Fruit fly (Drosophila melanogaster) whole organism, embryonic: ENCODE measurements around the gene CG10333.

Experiments
- Aef1 ChIP-seq: fragments of 200-800 bp; sonication (Bioruptor generic); IDR thresholded peaks from 3 replicates; pipeline ENCODE4 v1.3.6; 2022; ENCODE audit warnings: missing biosample characterization, missing genetic modification characterization
- CG11093 ChIP-seq: fragments of 200-800 bp; sonication (Bioruptor generic); IDR thresholded peaks from 3 replicates; pipeline ENCODE4 v1.3.6; 2022; ENCODE audit warnings: missing biosample characterization, missing genetic modification characterization
- CG11695 ChIP-seq: fragments of 200-800 bp; sonication (Bioruptor generic); IDR thresholded peaks from 3 replicates; pipeline ENCODE4 v1.3.6; 2022; ENCODE audit warnings: missing biosample characterization, missing genetic modification characterization
- CG13624 ChIP-seq: fragments of 200-800 bp; sonication (Bioruptor generic); optimal IDR thresholded peaks from 2 replicates; lab custom pipeline; 2016; ENCODE audit warnings: missing biosample characterization, missing genetic modification characterization
- CG13775 ChIP-seq: fragments of 200-800 bp; sonication (Bioruptor generic); optimal IDR thresholded peaks from 3 replicates; lab custom pipeline; 2017; ENCODE audit warnings: missing biosample characterization, mild to moderate bottlenecking, missing genetic modification characterization
- CG17328 ChIP-seq: fragments of 200-800 bp; sonication (Bioruptor generic); IDR thresholded peaks from 2 replicates; pipeline ENCODE4 v1.3.6; 2022; ENCODE audit warnings: missing biosample characterization, missing genetic modification characterization
- CG18011 ChIP-seq: fragments of 200-800 bp; sonication (Bioruptor generic); optimal IDR thresholded peaks from 2 replicates; lab custom pipeline; 2017; ENCODE audit warnings: missing biosample characterization, missing genetic modification characterization, mild to moderate bottlenecking, moderate library complexity, missing genotype
- CG31365 ChIP-seq: fragments of 200-800 bp; sonication (Bioruptor generic); optimal IDR thresholded peaks from 2 replicates; lab custom pipeline; 2018; ENCODE audit warnings: missing biosample characterization, mild to moderate bottlenecking, missing genetic modification characterization
- CG32532 ChIP-seq: fragments of 200-800 bp; sonication (Bioruptor generic); IDR thresholded peaks from 2 replicates; pipeline ENCODE4 v1.3.6; 2022; ENCODE audit warnings: missing biosample characterization, missing genetic modification characterization
- CG3281 ChIP-seq: fragments of 200-800 bp; sonication (Bioruptor generic); optimal IDR thresholded peaks from 3 replicates; lab custom pipeline; 2017; ENCODE audit warnings: missing biosample characterization, mild to moderate bottlenecking, missing genetic modification characterization
- CG33213 ChIP-seq: fragments of 200-800 bp; sonication (Bioruptor generic); optimal IDR thresholded peaks from 3 replicates; lab custom pipeline; 2016; ENCODE audit warnings: missing biosample characterization, missing genetic modification characterization
- CG3407 ChIP-seq: fragments of 200-800 bp; sonication (Bioruptor generic); optimal IDR thresholded peaks from 2 replicates; lab custom pipeline; 2018; ENCODE audit warnings: missing biosample characterization, mild to moderate bottlenecking, missing genetic modification characterization
- CG43689 ChIP-seq: fragments of 200-800 bp; sonication (Bioruptor generic); IDR thresholded peaks from 2 replicates; pipeline ENCODE4 v1.3.6; 2022; ENCODE audit warnings: missing biosample characterization, missing genetic modification characterization
- CG6791 ChIP-seq: fragments of 200-800 bp; sonication (Bioruptor generic); IDR thresholded peaks from 3 replicates; pipeline ENCODE4 v1.3.6; 2022; ENCODE audit warnings: missing biosample characterization, missing genetic modification characterization; ENCODE audit not compliant: partially characterized antibody
- CG6813 ChIP-seq: fragments of 200-800 bp; sonication (Bioruptor generic); optimal IDR thresholded peaks from 2 replicates; lab custom pipeline; 2017; ENCODE audit warnings: missing biosample characterization, missing genetic modification characterization, mild to moderate bottlenecking, moderate library complexity, missing genetic modification reagents
- CG7839 ChIP-seq: fragments of 200-800 bp; sonication (Bioruptor generic); optimal IDR thresholded peaks from 3 replicates; lab custom pipeline; 2018; ENCODE audit warnings: missing biosample characterization, mild to moderate bottlenecking, missing genetic modification characterization, moderate library complexity
- CG7928 ChIP-seq: fragments of 200-800 bp; sonication (Bioruptor generic); optimal IDR thresholded peaks from 2 replicates; lab custom pipeline; 2017; ENCODE audit warnings: missing biosample characterization, mild to moderate bottlenecking, missing genetic modification characterization
- CG8290 ChIP-seq, 3 experiments: fragments of 200-800 bp; sonication (Bioruptor generic); optimal IDR thresholded peaks; 2 replicates each; lab custom pipeline; 2016 to 2019; ENCODE audit warnings: missing biosample characterization in 3 of 3, missing genetic modification characterization in 3 of 3, mild to moderate bottlenecking in 2 of 3, moderate library complexity in 1 of 3
- CG8359 ChIP-seq: fragments of 200-800 bp; sonication (Bioruptor generic); optimal IDR thresholded peaks from 2 replicates; lab custom pipeline; 2017; ENCODE audit warnings: missing biosample characterization, mild to moderate bottlenecking, missing genetic modification characterization, borderline replicate concordance
- CG9932 ChIP-seq: fragments of 200-800 bp; sonication (Bioruptor generic); IDR thresholded peaks from 2 replicates; pipeline ENCODE4 v1.3.6; 2022; ENCODE audit warnings: missing biosample characterization, missing genetic modification characterization
- Camta ChIP-seq: fragments of 200-800 bp; sonication (Bioruptor generic); optimal IDR thresholded peaks from 2 replicates; lab custom pipeline; 2016; ENCODE audit warnings: missing biosample characterization, missing genetic modification characterization
- Deaf1 ChIP-seq: fragments of 200-800 bp; optimal IDR thresholded peaks from 3 replicates; lab custom pipeline; 2019; ENCODE audit warnings: missing biosample characterization, mild to moderate bottlenecking, missing genetic modification characterization, moderate library complexity
- Dek ChIP-seq: fragments of 200-800 bp; sonication (Bioruptor generic); optimal IDR thresholded peaks from 3 replicates; lab custom pipeline; 2019; ENCODE audit warnings: missing biosample characterization, mild to moderate bottlenecking, missing genetic modification characterization, moderate library complexity
- Ets65A ChIP-seq: fragments of 200-800 bp; sonication (Bioruptor generic); peaks from one replicate; lab custom pipeline; 2016; ENCODE audit warnings: missing biosample characterization, missing genetic modification characterization
- H2.0 ChIP-seq: fragments of 200-800 bp; sonication (Bioruptor generic); IDR thresholded peaks from 2 replicates; pipeline ENCODE4 v1.3.6; 2022; ENCODE audit warnings: missing biosample characterization, missing genetic modification characterization
- Med ChIP-seq: fragments of 200-800 bp; sonication (Bioruptor generic); peaks from one replicate; lab custom pipeline; 2016; ENCODE audit warnings: missing biosample characterization, missing genetic modification characterization, mild to moderate bottlenecking, inconsistent platforms, moderate library complexity
- NfI ChIP-seq: fragments of 200-800 bp; sonication (Bioruptor generic); optimal IDR thresholded peaks from 3 replicates; lab custom pipeline; 2018; ENCODE audit warnings: missing biosample characterization, mild to moderate bottlenecking, missing genetic modification characterization, moderate library complexity
- Sry-δ ChIP-seq: fragments of 200-800 bp; sonication (Bioruptor generic); optimal IDR thresholded peaks from 2 replicates; lab custom pipeline; 2016; ENCODE audit warnings: missing biosample characterization, missing genetic modification characterization
- br ChIP-seq: fragments of >200 bp; optimal IDR thresholded peaks from 2 replicates; lab custom pipeline; 2017
- caup ChIP-seq: fragments of 200-800 bp; sonication (Bioruptor generic); optimal IDR thresholded peaks from 3 replicates; lab custom pipeline; 2017; ENCODE audit warnings: missing biosample characterization, mild to moderate bottlenecking, missing genetic modification characterization, moderate library complexity; ENCODE audit not compliant: severe bottlenecking
- crc ChIP-seq: fragments of 200-800 bp; sonication (Bioruptor generic); optimal IDR thresholded peaks from 2 replicates; lab custom pipeline; 2016; ENCODE audit warnings: missing biosample characterization, missing genetic modification characterization
- dysf ChIP-seq: fragments of 200-800 bp; sonication (Bioruptor generic); IDR thresholded peaks from 3 replicates; pipeline ENCODE4 v1.3.6; 2022; ENCODE audit warnings: missing biosample characterization, missing genetic modification characterization
- fd102C ChIP-seq: fragments of 200-800 bp; sonication (Bioruptor generic); optimal IDR thresholded peaks from 2 replicates; lab custom pipeline; 2018; ENCODE audit warnings: missing biosample characterization, mild to moderate bottlenecking, missing genetic modification characterization, moderate library complexity
- fd64A ChIP-seq: fragments of 200-800 bp; sonication (Bioruptor generic); optimal IDR thresholded peaks from 3 replicates; lab custom pipeline; 2018; ENCODE audit warnings: missing biosample characterization, mild to moderate bottlenecking, missing genetic modification characterization
- gce ChIP-seq: fragments of 200-800 bp; sonication (Bioruptor generic); IDR thresholded peaks from 3 replicates; pipeline ENCODE4 v1.3.6; 2022; ENCODE audit warnings: missing biosample characterization, missing genetic modification characterization
- grau ChIP-seq: fragments of 200-800 bp; optimal IDR thresholded peaks from 3 replicates; lab custom pipeline; 2019; ENCODE audit warnings: missing biosample characterization, mild to moderate bottlenecking, missing genetic modification characterization, moderate library complexity
- gt ChIP-seq: fragments of 200-800 bp; sonication (Bioruptor generic); IDR thresholded peaks from 2 replicates; pipeline ENCODE4 v1.3.6; 2022; ENCODE audit warnings: missing biosample characterization, missing genetic modification characterization
- hkb ChIP-seq, 2 experiments: fragments of 200-800 bp in 1 of 2; fragments of >200 bp in 1 of 2; sonication (Bioruptor generic) in 1 of 2; IDR thresholded peaks in 1 of 2; optimal IDR thresholded peaks in 1 of 2; 2 replicates each; pipeline versions ENCODE4 v1.3.6 to Lab custom; 2017 to 2022; ENCODE audit warnings: missing biosample characterization in 1 of 2, missing genetic modification characterization in 1 of 2
- hth ChIP-seq: fragments of >200 bp; optimal IDR thresholded peaks from 2 replicates; lab custom pipeline; 2017; ENCODE audit warnings: inconsistent platforms
- ken ChIP-seq: fragments of 200-800 bp; sonication (Bioruptor generic); IDR thresholded peaks from 3 replicates; pipeline ENCODE4 v1.3.6; 2022; ENCODE audit warnings: missing biosample characterization, missing genetic modification characterization
- lov ChIP-seq, 2 experiments: fragments of 200-800 bp in 1 of 2; fragments of >200 bp in 1 of 2; sonication (Bioruptor generic) in 1 of 2; IDR thresholded peaks in 1 of 2; optimal IDR thresholded peaks in 1 of 2; 2 replicates in 1 of 2; 3 replicates in 1 of 2; pipeline versions ENCODE4 v1.3.6 to Lab custom; 2017 to 2022; ENCODE audit warnings: missing biosample characterization in 1 of 2, missing genetic modification characterization in 1 of 2
- maf-S ChIP-seq: fragments of 200-800 bp; sonication (Bioruptor generic); optimal IDR thresholded peaks from 2 replicates; lab custom pipeline; 2016; ENCODE audit warnings: missing biosample characterization, missing genetic modification characterization
- nerfin-2 ChIP-seq: fragments of 200-800 bp; sonication (Bioruptor generic); IDR thresholded peaks from 2 replicates; pipeline ENCODE4 v1.3.6; 2022; ENCODE audit warnings: missing biosample characterization, missing genetic modification characterization; ENCODE audit not compliant: partially characterized antibody
- phol ChIP-seq: fragments of 200-800 bp; sonication (Bioruptor generic); optimal IDR thresholded peaks from 3 replicates; lab custom pipeline; 2018; ENCODE audit warnings: missing biosample characterization, mild to moderate bottlenecking, missing genetic modification characterization, moderate library complexity
- shn ChIP-seq: fragments of 200-800 bp; sonication (Bioruptor generic); optimal IDR thresholded peaks from 3 replicates; lab custom pipeline; 2016; ENCODE audit warnings: missing biosample characterization, missing genetic modification characterization
- so ChIP-seq: fragments of 200-800 bp; sonication (Bioruptor generic); IDR thresholded peaks from 3 replicates; pipeline ENCODE4 v1.3.6; 2022; ENCODE audit warnings: missing biosample characterization, missing genetic modification characterization
- tna ChIP-seq: fragments of 200-800 bp; sonication (Bioruptor generic); IDR thresholded peaks from 2 replicates; pipeline ENCODE4 v1.3.6; 2022; ENCODE audit warnings: missing biosample characterization, missing genetic modification characterization; ENCODE audit not compliant: partially characterized antibody
- unpg ChIP-seq: fragments of 200-800 bp; sonication (Bioruptor generic); optimal IDR thresholded peaks from 3 replicates; lab custom pipeline; 2018; ENCODE audit warnings: missing biosample characterization, mild to moderate bottlenecking, missing genetic modification characterization, moderate library complexity
- zen2 ChIP-seq: fragments of 200-800 bp; sonication (Bioruptor generic); IDR thresholded peaks from 3 replicates; pipeline ENCODE4 v1.3.6; 2022; ENCODE audit warnings: missing biosample characterization, missing genetic modification characterization; ENCODE audit not compliant: partially characterized antibody

CG10333 gene

dm6 chr2L:18653328-18653675 is 46.7 kb downstream of the CG10333 start (continued):
- TF ChIP-seq CG18011 (GFP tag; lab: Kevin White, UChicago), result no peak
- peak; percentile 64; the same call in 2 of the 3 replicates for TF ChIP-seq ken (GFP tag; lab: Robert Waterston, UW)
- TF ChIP-seq Camta, result peak; percentile 56
- TF ChIP-seq NfI (GFP tag; lab: Kevin White, UChicago), result no peak
- no peak for TF ChIP-seq Aef1
- no peak for TF ChIP-seq nerfin-2
- peak; percentile 4 for TF ChIP-seq CG8290 (GFP tag; optimal IDR thresholded peaks at IDR 0.05; lab: Kevin White, UChicago)
- TF ChIP-seq CG8290 (tag; optimal IDR thresholded peaks at IDR 0.05; lab: Kevin White, UChicago), result peak in 1 of 2 experiments; percentile 52
- 0 out of 3 replicates have a peak, but pooled peaks have one; percentile 16 for TF ChIP-seq so (GFP tag; lab: Robert Waterston, UW)
- TF ChIP-seq CG31365 (tag; lab: Kevin White, UChicago), result peak; percentile 20
- TF ChIP-seq Ets65A (GFP tag; lab: Kevin White, UChicago), result peak; percentile 97
- TF ChIP-seq CG17328, result peak; percentile 76
- peak; percentile 24 for TF ChIP-seq caup (GFP tag; lab: Kevin White, UChicago)
- peak; percentile 58; the same call in 1 of the 3 replicates for TF ChIP-seq CG11695
- peak; percentile 40; the same call in 1 of the 2 replicates for TF ChIP-seq H2.0 (GFP tag; lab: Robert Waterston, UW)
- TF ChIP-seq unpg, result peak; percentile 48
- TF ChIP-seq hth (lab: Kevin White, UChicago), result no peak
- TF ChIP-seq CG7928 (GFP tag; lab: Kevin White, UChicago), result no peak
- no peak; the same call in 1 of the 2 replicates for TF ChIP-seq gt (GFP tag; lab: Robert Waterston, UW)
- TF ChIP-seq CG3281 (GFP tag; lab: Kevin White, UChicago), result peak; percentile 43
- TF ChIP-seq Sry-δ (GFP tag; lab: Kevin White, UChicago), result peak; percentile 47
- TF ChIP-seq CG43689, result no peak
- no peak for TF ChIP-seq Dek
- TF ChIP-seq br (lab: Kevin White, UChicago), result no peak
- TF ChIP-seq fd102C (GFP tag; lab: Kevin White, UChicago), result no peak
- no peak for TF ChIP-seq CG9932 (GFP tag; lab: Robert Waterston, UW)
- TF ChIP-seq gce, result peak; percentile 76; the same call in 2 of the 3 replicates
- peak; percentile 30 for TF ChIP-seq crc (GFP tag; lab: Kevin White, UChicago)
- peak; percentile 69; the same call in 1 of the 3 replicates for TF ChIP-seq dysf
- peak; percentile 41 for TF ChIP-seq CG3407 (GFP tag; lab: Kevin White, UChicago)
- peak; percentile 70 for TF ChIP-seq CG13624
- TF ChIP-seq Med (GFP tag; lab: Kevin White, UChicago), result peak; percentile 95
- peak; percentile 86 for TF ChIP-seq phol (tag; lab: Kevin White, UChicago)
- peak; percentile 56 for TF ChIP-seq CG6813 (GFP tag; lab: Kevin White, UChicago)
- TF ChIP-seq shn (GFP tag; lab: Kevin White, UChicago), result no peak
- TF ChIP-seq CG11093, result peak; percentile 71
- no peak for TF ChIP-seq tna
- peak; percentile 63 for TF ChIP-seq CG32532 (GFP tag; lab: Robert Waterston, UW)
- peak; percentile 15 for TF ChIP-seq maf-S (GFP tag; lab: Kevin White, UChicago)
- TF ChIP-seq CG13775 (GFP tag; lab: Kevin White, UChicago), result no peak
- peak; percentile 77 for TF ChIP-seq CG33213 (GFP tag; lab: Kevin White, UChicago)
- TF ChIP-seq Deaf1 (tag; lab: Kevin White, UChicago), result no peak
- TF ChIP-seq hkb (optimal IDR thresholded peaks at IDR 0.05; lab: Kevin White, UChicago), result no peak
- peak; percentile 67; the same call in 1 of the 2 replicates for TF ChIP-seq hkb (GFP tag; IDR thresholded peaks at IDR 0.05; lab: Robert Waterston, UW)
- peak; percentile 83 for TF ChIP-seq CG7839 (tag; lab: Kevin White, UChicago)
- TF ChIP-seq fd64A, result peak; percentile 58
- TF ChIP-seq lov (optimal IDR thresholded peaks at IDR 0.05; lab: Kevin White, UChicago), result no peak
- peak; percentile 94 for TF ChIP-seq lov (GFP tag; IDR thresholded peaks at IDR 0.05; lab: Robert Waterston, UW)
- TF ChIP-seq grau (tag; lab: Kevin White, UChicago), result peak; percentile 48
- no peak for TF ChIP-seq zen2 (GFP tag; lab: Robert Waterston, UW)
- TF ChIP-seq CG8359 (GFP tag; lab: Kevin White, UChicago), result peak; percentile 51
- no peak for TF ChIP-seq CG6791 (GFP tag; lab: Robert Waterston, UW)
